Fruit fly (Drosophila melanogaster) whole organism, embryonic: ENCODE measurements around the gene galectin.
A peak's percentile ranks its signal among the peaks of the same experiment; 100 is the strongest.

ENCODE experiments used
- B-H2 ChIP-seq: fragments of 200-800 bp; sonication (Bioruptor generic); optimal IDR thresholded peaks from 2 replicates; lab custom pipeline; 2018; ENCODE audit warnings: missing biosample characterization, mild to moderate bottlenecking, missing genetic modification characterization
- CG10267 ChIP-seq: fragments of 200-800 bp; sonication (Bioruptor generic); optimal IDR thresholded peaks from 2 replicates; lab custom pipeline; 2018; ENCODE audit warnings: missing biosample characterization, mild to moderate bottlenecking, missing genetic modification characterization, moderate library complexity
- CG11456 ChIP-seq: fragments of 200-800 bp; sonication (Bioruptor generic); IDR thresholded peaks from 3 replicates; pipeline ENCODE4 v1.3.6; 2022; ENCODE audit warnings: missing biosample characterization, missing genetic modification characterization
- CG13424 ChIP-seq: fragments of 200-800 bp; sonication (Bioruptor generic); optimal IDR thresholded peaks from 2 replicates; lab custom pipeline; 2019; ENCODE audit warnings: missing biosample characterization, mild to moderate bottlenecking, missing genetic modification characterization, moderate library complexity
- CG15269 ChIP-seq: fragments of 200-800 bp; sonication (Bioruptor generic); optimal IDR thresholded peaks from 2 replicates; lab custom pipeline; 2018; ENCODE audit warnings: missing biosample characterization, mild to moderate bottlenecking, missing genetic modification characterization, moderate library complexity
- CG15601 ChIP-seq: fragments of 200-800 bp; sonication (Bioruptor generic); optimal IDR thresholded peaks from 3 replicates; lab custom pipeline; 2019; ENCODE audit warnings: missing biosample characterization, mild to moderate bottlenecking, missing genetic modification characterization, moderate library complexity
- CG18011 ChIP-seq: fragments of 200-800 bp; sonication (Bioruptor generic); optimal IDR thresholded peaks from 2 replicates; lab custom pipeline; 2017; ENCODE audit warnings: missing biosample characterization, missing genetic modification characterization, mild to moderate bottlenecking, moderate library complexity, missing genotype
- CG4360 ChIP-seq: fragments of 200-800 bp; sonication (Bioruptor generic); IDR thresholded peaks from 2 replicates; pipeline ENCODE4 v1.3.6; 2022; ENCODE audit warnings: missing biosample characterization, missing genetic modification characterization
- CG4617 ChIP-seq: fragments of 200-800 bp; sonication (Bioruptor generic); optimal IDR thresholded peaks from 3 replicates; lab custom pipeline; 2016; ENCODE audit warnings: missing biosample characterization, missing genetic modification characterization, borderline replicate concordance
- CG6791 ChIP-seq: fragments of 200-800 bp; sonication (Bioruptor generic); IDR thresholded peaks from 3 replicates; pipeline ENCODE4 v1.3.6; 2022; ENCODE audit warnings: missing biosample characterization, missing genetic modification characterization; ENCODE audit not compliant: partially characterized antibody
- Dek ChIP-seq: fragments of 200-800 bp; sonication (Bioruptor generic); optimal IDR thresholded peaks from 3 replicates; lab custom pipeline; 2019; ENCODE audit warnings: missing biosample characterization, mild to moderate bottlenecking, missing genetic modification characterization, moderate library complexity
- Drgx ChIP-seq: fragments of 200-800 bp; sonication (Bioruptor generic); IDR thresholded peaks from 2 replicates; pipeline ENCODE4 v1.3.6; 2022; ENCODE audit warnings: missing biosample characterization, missing genetic modification characterization
- E2f2 ChIP-seq: fragments of 200-800 bp; sonication (Bioruptor generic); IDR thresholded peaks from 2 replicates; pipeline ENCODE4 v1.3.6; 2022; ENCODE audit warnings: missing biosample characterization, missing genetic modification characterization
- Eip74EF ChIP-seq, 2 experiments: fragments of 200-800 bp in 1 of 2; fragments of >200 bp in 1 of 2; sonication (Bioruptor generic) in 1 of 2; optimal IDR thresholded peaks; 2 replicates each; lab custom pipeline; 2017 to 2019; ENCODE audit warnings: missing biosample characterization in 2 of 2, missing genetic modification characterization in 2 of 2, mild to moderate bottlenecking in 1 of 2, moderate library complexity in 1 of 2
- Ets97D ChIP-seq: fragments of 200-800 bp; sonication (Bioruptor generic); optimal IDR thresholded peaks from 3 replicates; lab custom pipeline; 2016; ENCODE audit warnings: missing biosample characterization, missing genetic modification characterization
- H2.0 ChIP-seq: fragments of 200-800 bp; sonication (Bioruptor generic); IDR thresholded peaks from 2 replicates; pipeline ENCODE4 v1.3.6; 2022; ENCODE audit warnings: missing biosample characterization, missing genetic modification characterization
- HLH54F ChIP-seq: fragments of 200-800 bp; sonication (Bioruptor generic); optimal IDR thresholded peaks from 3 replicates; lab custom pipeline; 2016; ENCODE audit warnings: missing biosample characterization, missing genetic modification characterization
- Hr3 ChIP-seq: fragments of 200-800 bp; sonication (Bioruptor generic); optimal IDR thresholded peaks from 3 replicates; lab custom pipeline; 2016; ENCODE audit warnings: missing biosample characterization, missing genetic modification characterization
- Hr78 ChIP-seq, 2 experiments: fragments of 200-800 bp in 1 of 2; fragments of >200 bp in 1 of 2; sonication (Bioruptor generic) in 1 of 2; optimal IDR thresholded peaks; 2 replicates each; lab custom pipeline; 2017 to 2019; ENCODE audit warnings: missing biosample characterization in 2 of 2, missing genetic modification characterization in 2 of 2, mild to moderate bottlenecking in 1 of 2, moderate library complexity in 1 of 2
- Lhr ChIP-seq: fragments of 200-800 bp; sonication (Bioruptor generic); optimal IDR thresholded peaks from 3 replicates; lab custom pipeline; 2017; ENCODE audit warnings: mild to moderate bottlenecking, missing biosample characterization, missing genetic modification reagents, missing genetic modification characterization
- Nf-YB ChIP-seq: fragments of 200-800 bp; sonication (Bioruptor generic); optimal IDR thresholded peaks from 3 replicates; lab custom pipeline; 2019; ENCODE audit warnings: missing biosample characterization, mild to moderate bottlenecking, missing genetic modification characterization, moderate library complexity
- Sry-β ChIP-seq: fragments of 200-800 bp; sonication (Bioruptor generic); optimal IDR thresholded peaks from 2 replicates; lab custom pipeline; 2018; ENCODE audit warnings: missing biosample characterization, mild to moderate bottlenecking, missing genetic modification characterization, moderate library complexity
- Taf1 ChIP-seq: fragments of 200-800 bp; sonication (Bioruptor generic); IDR thresholded peaks from 2 replicates; pipeline ENCODE4 v1.3.6; 2022; ENCODE audit warnings: missing biosample characterization, missing genetic modification characterization
- ase ChIP-seq: fragments of 200-800 bp; sonication (Bioruptor generic); IDR thresholded peaks from 3 replicates; pipeline ENCODE4 v1.3.6; 2022; ENCODE audit warnings: missing biosample characterization, missing genetic modification characterization
- btn ChIP-seq: fragments of 200-800 bp; sonication (Bioruptor generic); optimal IDR thresholded peaks from 2 replicates; lab custom pipeline; 2016; ENCODE audit warnings: missing biosample characterization, missing genetic modification characterization
- cg ChIP-seq: fragments of 200-800 bp; sonication (Bioruptor generic); optimal IDR thresholded peaks from 3 replicates; lab custom pipeline; 2019; ENCODE audit warnings: missing biosample characterization, mild to moderate bottlenecking, missing genetic modification characterization, moderate library complexity
- chif ChIP-seq, 2 experiments: fragments of 200-800 bp; sonication (Bioruptor generic); optimal IDR thresholded peaks; 3 replicates each; lab custom pipeline; 2016; ENCODE audit warnings: missing biosample characterization in 2 of 2, missing genetic modification characterization in 2 of 2
- corto ChIP-seq: fragments of 200-800 bp; sonication (Bioruptor generic); optimal IDR thresholded peaks from 2 replicates; lab custom pipeline; 2016; ENCODE audit warnings: missing biosample characterization, mild to moderate bottlenecking, missing genetic modification characterization, moderate library complexity
- dati ChIP-seq: fragments of 200-800 bp; sonication (Bioruptor generic); IDR thresholded peaks from 2 replicates; pipeline ENCODE4 v1.3.6; 2022; ENCODE audit warnings: missing biosample characterization, missing genetic modification characterization
- esg ChIP-seq: fragments of 200-800 bp; sonication (Bioruptor generic); conservative IDR thresholded peaks from 2 replicates; pipeline ENCODE4 v1.3.6; 2022; ENCODE audit warnings: missing biosample characterization, missing genetic modification characterization
- fd3F ChIP-seq: fragments of 200-800 bp; sonication (Bioruptor generic); optimal IDR thresholded peaks from 2 replicates; lab custom pipeline; 2018; ENCODE audit warnings: missing biosample characterization, mild to moderate bottlenecking, missing genetic modification characterization, moderate library complexity
- gsb ChIP-seq: fragments of 200-800 bp; sonication (Bioruptor generic); IDR thresholded peaks from 2 replicates; pipeline ENCODE4 v1.3.6; 2022; ENCODE audit warnings: missing biosample characterization, missing genetic modification characterization
- hkb ChIP-seq, 2 experiments: fragments of 200-800 bp in 1 of 2; fragments of >200 bp in 1 of 2; sonication (Bioruptor generic) in 1 of 2; IDR thresholded peaks in 1 of 2; optimal IDR thresholded peaks in 1 of 2; 2 replicates each; pipeline versions ENCODE4 v1.3.6 to Lab custom; 2017 to 2022; ENCODE audit warnings: missing biosample characterization in 1 of 2, missing genetic modification characterization in 1 of 2
- ind ChIP-seq: fragments of 200-800 bp; sonication (Bioruptor generic); optimal IDR thresholded peaks from 3 replicates; lab custom pipeline; 2016; ENCODE audit warnings: missing biosample characterization, missing genetic modification characterization
- lmd ChIP-seq: fragments of 200-800 bp; sonication (Bioruptor generic); IDR thresholded peaks from 2 replicates; pipeline ENCODE4 v1.3.6; 2022; ENCODE audit warnings: missing biosample characterization, missing genetic modification characterization
- lola ChIP-seq, 3 experiments: fragments of >200 bp in 2 of 3; fragments of 200-800 bp in 1 of 3; sonication (Bioruptor generic) in 1 of 3; optimal IDR thresholded peaks; 2 replicates each; lab custom pipeline; 2017 to 2019; ENCODE audit warnings: missing biosample characterization in 3 of 3, missing genetic modification characterization in 3 of 3, mild to moderate bottlenecking in 1 of 3, moderate library complexity in 1 of 3
- maf-S ChIP-seq: fragments of 200-800 bp; sonication (Bioruptor generic); optimal IDR thresholded peaks from 2 replicates; lab custom pipeline; 2016; ENCODE audit warnings: missing biosample characterization, missing genetic modification characterization
- onecut ChIP-seq: fragments of 200-800 bp; sonication (Bioruptor generic); IDR thresholded peaks from 2 replicates; pipeline ENCODE4 v1.3.6; 2022; ENCODE audit warnings: missing biosample characterization, missing genetic modification characterization
- phol ChIP-seq: fragments of 200-800 bp; sonication (Bioruptor generic); optimal IDR thresholded peaks from 3 replicates; lab custom pipeline; 2018; ENCODE audit warnings: missing biosample characterization, mild to moderate bottlenecking, missing genetic modification characterization, moderate library complexity
- pnt ChIP-seq: fragments of 200-800 bp; sonication (Bioruptor generic); optimal IDR thresholded peaks from 3 replicates; lab custom pipeline; 2016; ENCODE audit warnings: missing biosample characterization, missing genetic modification characterization
- prd ChIP-seq, 3 experiments: fragments of >200 bp in 2 of 3; fragments of 200-800 bp in 1 of 3; sonication (Bioruptor generic) in 1 of 3; optimal IDR thresholded peaks in 2 of 3; IDR thresholded peaks in 1 of 3; 2 replicates in 2 of 3; 3 replicates in 1 of 3; pipeline versions ENCODE4 v1.3.6 to Lab custom; 2017 to 2022; ENCODE audit warnings: missing biosample characterization in 1 of 3, missing genetic modification characterization in 1 of 3
- ranshi ChIP-seq: fragments of 200-800 bp; sonication (Bioruptor generic); IDR thresholded peaks from 2 replicates; pipeline ENCODE4 v1.3.6; 2022; ENCODE audit warnings: missing biosample characterization, missing genetic modification characterization
- ro ChIP-seq: fragments of 200-800 bp; sonication (Bioruptor generic); IDR thresholded peaks from 2 replicates; pipeline ENCODE4 v1.3.6; 2022; ENCODE audit warnings: missing biosample characterization, missing genetic modification characterization
- tll ChIP-seq, 2 experiments: fragments of 200-800 bp in 1 of 2; fragments of >200 bp in 1 of 2; sonication (Bioruptor generic) in 1 of 2; optimal IDR thresholded peaks; 2 replicates each; lab custom pipeline; 2017 to 2019; ENCODE audit warnings: missing biosample characterization in 2 of 2, missing genetic modification characterization in 2 of 2, mild to moderate bottlenecking in 1 of 2, moderate library complexity in 1 of 2
- usp ChIP-seq: fragments of >200 bp; optimal IDR thresholded peaks from 2 replicates; lab custom pipeline; 2017; ENCODE audit warnings: missing biosample characterization, missing genetic modification characterization
- wor ChIP-seq: fragments of 200-800 bp; sonication (Bioruptor generic); IDR thresholded peaks from 2 replicates; pipeline ENCODE4 v1.3.6; 2022; ENCODE audit warnings: missing biosample characterization, missing genetic modification characterization
- zen2 ChIP-seq: fragments of 200-800 bp; sonication (Bioruptor generic); IDR thresholded peaks from 3 replicates; pipeline ENCODE4 v1.3.6; 2022; ENCODE audit warnings: missing biosample characterization, missing genetic modification characterization; ENCODE audit not compliant: partially characterized antibody
- zfh1 ChIP-seq: fragments of 200-800 bp; sonication (Bioruptor generic); IDR thresholded peaks from 3 replicates; pipeline ENCODE4 v1.3.6; 2022; ENCODE audit warnings: missing biosample characterization, missing genetic modification characterization

Gene galectin

DNA sequence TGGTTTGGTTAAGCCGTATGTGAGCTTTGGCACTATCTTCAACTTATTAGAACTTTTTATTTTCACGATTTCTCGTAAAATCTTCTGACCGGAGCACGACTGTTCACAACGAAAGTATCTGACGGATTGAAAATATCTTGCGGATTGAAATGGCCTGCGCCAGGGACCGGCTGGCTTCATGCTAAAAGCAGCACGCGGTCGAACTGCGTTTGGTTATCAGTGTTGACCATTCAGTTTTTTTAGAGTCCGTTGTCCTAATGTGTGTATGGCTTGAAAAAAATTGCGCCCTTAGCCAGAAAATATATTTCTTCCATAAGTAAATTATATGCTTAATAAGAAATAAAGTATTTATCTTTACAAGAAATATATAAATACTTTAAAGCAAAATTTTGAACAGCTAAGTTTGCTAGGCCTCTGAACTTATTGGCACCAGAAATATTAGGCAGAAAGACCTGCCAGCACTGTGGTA is 15.7 kb downstream of the galectin start, which contains the start of gene net (continued):
- TF ChIP-seq ranshi (GFP tag; lab: Robert Waterston, UW), result peak; percentile 25; the same call in 1 of the 2 replicates
- peak; percentile 85 for TF ChIP-seq CG13424
- peak; percentile 25 for TF ChIP-seq Lhr (GFP tag; lab: Kevin White, UChicago)
- TF ChIP-seq CG15601 (tag; lab: Kevin White, UChicago), result peak; percentile 92
- TF ChIP-seq usp (GFP tag; lab: Kevin White, UChicago), result no peak
- no peak for TF ChIP-seq pnt (GFP tag; lab: Kevin White, UChicago)
- no peak for TF ChIP-seq CG4360 (GFP tag; lab: Robert Waterston, UW)
- no peak for TF ChIP-seq cg (GFP tag; lab: Kevin White, UChicago)
- TF ChIP-seq CG10267 (tag; lab: Kevin White, UChicago), result peak; percentile 62
- TF ChIP-seq esg (GFP tag; lab: Robert Waterston, UW), result peak; percentile 34; the same call in 1 of the 2 replicates
- no peak for TF ChIP-seq Taf1
- TF ChIP-seq onecut (GFP tag; lab: Robert Waterston, UW), result peak; percentile 40
- TF ChIP-seq E2f2 (GFP tag; lab: Robert Waterston, UW), result peak; percentile 12; the same call in 1 of the 2 replicates
- no peak for TF ChIP-seq HLH54F (GFP tag; lab: Kevin White, UChicago)
- TF ChIP-seq B-H2 (GFP tag; lab: Kevin White, UChicago), result peak; percentile 88
- peak; percentile 45 for TF ChIP-seq Nf-YB (GFP tag; lab: Kevin White, UChicago)
- TF ChIP-seq wor (GFP tag; lab: Robert Waterston, UW), result no peak
- no peak for TF ChIP-seq H2.0 (GFP tag; lab: Robert Waterston, UW)
- no peak for TF ChIP-seq gsb (GFP tag; lab: Robert Waterston, UW)
- no peak for TF ChIP-seq CG18011 (GFP tag; lab: Kevin White, UChicago)
- peak; percentile 78 for TF ChIP-seq CG15269
- TF ChIP-seq lola (GFP tag; optimal IDR thresholded peaks at IDR 0.05; lab: Kevin White, UChicago), result peak in 1 of 3 experiments; percentile 69
- TF ChIP-seq zen2 (GFP tag; lab: Robert Waterston, UW), result no peak
- TF ChIP-seq ro (GFP tag; lab: Robert Waterston, UW), result no peak
- TF ChIP-seq CG4617, result no peak
- no peak for TF ChIP-seq dati (GFP tag; lab: Robert Waterston, UW)
- peak; percentile 66 for TF ChIP-seq Dek
- TF ChIP-seq Hr3 (GFP tag; lab: Kevin White, UChicago), result peak; percentile 47
- TF ChIP-seq ase, result no peak
- 0 out of 3 replicates have a peak, but pooled peaks have one; percentile 54 for TF ChIP-seq zfh1 (GFP tag; lab: Robert Waterston, UW)
- no peak for TF ChIP-seq hkb (optimal IDR thresholded peaks at IDR 0.05; lab: Kevin White, UChicago)
- 0 out of 2 replicates have a peak, but pooled peaks have one; percentile 39 for TF ChIP-seq hkb (GFP tag; IDR thresholded peaks at IDR 0.05; lab: Robert Waterston, UW)
- no peak for TF ChIP-seq maf-S (GFP tag; lab: Kevin White, UChicago)
- no peak for TF ChIP-seq CG11456 (GFP tag; lab: Robert Waterston, UW)
- peak; percentile 72 for TF ChIP-seq corto (GFP tag; lab: Kevin White, UChicago)
- TF ChIP-seq btn (GFP tag; lab: Kevin White, UChicago), result no peak
- TF ChIP-seq tll (GFP tag; optimal IDR thresholded peaks at IDR 0.05; lab: Kevin White, UChicago), result no peak
- peak; percentile 65 for TF ChIP-seq phol (tag; lab: Kevin White, UChicago)
- peak in 1 of 2 experiments; percentile 64 for TF ChIP-seq Eip74EF (GFP tag; optimal IDR thresholded peaks at IDR 0.05; lab: Kevin White, UChicago)
- no peak for TF ChIP-seq chif (GFP tag; optimal IDR thresholded peaks at IDR 0.05; lab: Kevin White, UChicago)
- peak; percentile 96 for TF ChIP-seq Sry-β (GFP tag; lab: Kevin White, UChicago)
- TF ChIP-seq Ets97D (GFP tag; lab: Kevin White, UChicago), result no peak
- peak; percentile 59 for TF ChIP-seq fd3F (GFP tag; lab: Kevin White, UChicago)
- no peak for TF ChIP-seq CG6791
- peak; percentile 51 for TF ChIP-seq ind
- no peak for TF ChIP-seq prd (optimal IDR thresholded peaks at IDR 0.05; lab: Kevin White, UChicago)
- peak; percentile 57; the same call in 1 of the 3 replicates for TF ChIP-seq prd (GFP tag; IDR thresholded peaks at IDR 0.05; lab: Robert Waterston, UW)
- peak; percentile 50; the same call in 1 of the 2 replicates for TF ChIP-seq lmd (GFP tag; lab: Robert Waterston, UW)
- peak; percentile 46; the same call in 1 of the 2 replicates for TF ChIP-seq Drgx (GFP tag; lab: Robert Waterston, UW)
- peak in 1 of 2 experiments; percentile 52 for TF ChIP-seq Hr78 (GFP tag; optimal IDR thresholded peaks at IDR 0.05; lab: Kevin White, UChicago)
